Worm (Caenorhabditis elegans) whole organism, L3 larva: ENCODE data around the gene aars-1.
A peak's percentile ranks its signal among the peaks of the same experiment; 100 is the strongest.

ENCODE experiments used
- R02D3.7 ChIP-seq: fragments of 150-350 bp; optimal IDR thresholded peaks from 2 replicates; lab custom pipeline; 2014; ENCODE audit warnings: missing biosample characterization, missing genetic modification characterization
- ZK546.5 ChIP-seq: sonication (generic microtip); optimal IDR thresholded peaks from 2 replicates; lab custom pipeline; 2017; ENCODE audit warnings: missing biosample characterization, missing genetic modification characterization
- aly-2 ChIP-seq: fragments of 150-350 bp; optimal IDR thresholded peaks from 2 replicates; lab custom pipeline; 2014; ENCODE audit warnings: missing biosample characterization, missing genetic modification characterization
- ama-1 ChIP-seq: fragments of 150-350 bp; optimal IDR thresholded peaks from 2 replicates; lab custom pipeline; 2018
- ceh-16 ChIP-seq: sonication (generic microtip); optimal IDR thresholded peaks from 2 replicates; lab custom pipeline; 2017; ENCODE audit warnings: missing biosample characterization, missing genetic modification characterization
- ceh-28 ChIP-seq: fragments of 150-350 bp; optimal IDR thresholded peaks from 2 replicates; lab custom pipeline; 2014; ENCODE audit warnings: missing biosample characterization, missing genetic modification reagents, missing genetic modification characterization
- ceh-82 ChIP-seq: fragments of 150-350 bp; optimal IDR thresholded peaks from 2 replicates; lab custom pipeline; 2014; ENCODE audit warnings: missing biosample characterization, missing genetic modification characterization
- ceh-9 ChIP-seq: sonication (generic microtip); optimal IDR thresholded peaks from 2 replicates; lab custom pipeline; 2018; ENCODE audit warnings: missing biosample characterization, missing genetic modification characterization
- daf-12 ChIP-seq: fragments of 150-350 bp; optimal IDR thresholded peaks from 2 replicates; lab custom pipeline; 2014; ENCODE audit warnings: missing biosample characterization, missing genetic modification reagents, missing genetic modification characterization
- egl-27 ChIP-seq: sonication (generic microtip); optimal IDR thresholded peaks from 4 replicates; lab custom pipeline; 2017; ENCODE audit warnings: missing biosample characterization, missing genetic modification reagents, missing genetic modification characterization
- egl-5 ChIP-seq: fragments of 150-350 bp; optimal IDR thresholded peaks from 2 replicates; lab custom pipeline; 2017; ENCODE audit warnings: missing biosample characterization, missing genetic modification reagents, missing genetic modification characterization, inconsistent platforms
- elt-1 ChIP-seq: fragments of 150-350 bp; optimal IDR thresholded peaks from 2 replicates; lab custom pipeline; 2014; ENCODE audit warnings: missing biosample characterization, missing genetic modification characterization
- elt-2 ChIP-seq: sonication (generic microtip); optimal IDR thresholded peaks from 2 replicates; lab custom pipeline; 2016; ENCODE audit warnings: missing genetic modification reagents, mild to moderate bottlenecking, missing genetic modification characterization, missing compliant biosample characterization
- elt-3 ChIP-seq, 3 experiments: fragments of 150-350 bp in 1 of 3; sonication (generic microtip) in 2 of 3; optimal IDR thresholded peaks; 2 replicates in 2 of 3; 4 replicates in 1 of 3; lab custom pipeline; 2014 to 2017; ENCODE audit warnings: missing biosample characterization in 3 of 3, missing genetic modification characterization in 3 of 3
- eor-1 ChIP-seq, 2 experiments: fragments of 150-350 bp; optimal IDR thresholded peaks; 2 replicates each; lab custom pipeline; 2014 to 2018; ENCODE audit warnings: missing biosample characterization in 2 of 2, missing genetic modification characterization in 2 of 2
- fkh-10 ChIP-seq: sonication (generic microtip); optimal IDR thresholded peaks from 2 replicates; lab custom pipeline; 2017; ENCODE audit warnings: missing biosample characterization, missing genetic modification reagents, missing genetic modification characterization
- fkh-2 ChIP-seq: fragments of 150-350 bp; optimal IDR thresholded peaks from 2 replicates; lab custom pipeline; 2014; ENCODE audit warnings: missing biosample characterization, missing genetic modification reagents, missing genetic modification characterization
- fos-1 ChIP-seq: fragments of 150-350 bp; optimal IDR thresholded peaks from 2 replicates; lab custom pipeline; 2014; ENCODE audit warnings: missing biosample characterization, missing genetic modification characterization
- hmg-11 ChIP-seq: sonication (generic microtip); optimal IDR thresholded peaks from 2 replicates; lab custom pipeline; 2016; ENCODE audit warnings: missing genetic modification characterization, missing compliant biosample characterization
- jun-1 ChIP-seq: fragments of 150-350 bp; optimal IDR thresholded peaks from 2 replicates; lab custom pipeline; 2014; ENCODE audit warnings: missing biosample characterization, missing genetic modification reagents, missing genetic modification characterization
- lin-15B ChIP-seq: fragments of 150-350 bp; optimal IDR thresholded peaks from 2 replicates; lab custom pipeline; 2014; ENCODE audit warnings: missing biosample characterization, missing genetic modification characterization
- lin-39 ChIP-seq: fragments of 150-350 bp; optimal IDR thresholded peaks from 2 replicates; lab custom pipeline; 2018; ENCODE audit warnings: missing biosample characterization, missing genetic modification reagents, missing genetic modification characterization
- lsy-12 ChIP-seq: sonication (generic microtip); optimal IDR thresholded peaks from 2 replicates; lab custom pipeline; 2016; ENCODE audit warnings: mild to moderate bottlenecking, missing genetic modification characterization, missing compliant biosample characterization
- mdl-1 ChIP-seq: fragments of 150-350 bp; optimal IDR thresholded peaks from 2 replicates; lab custom pipeline; 2014; ENCODE audit warnings: missing biosample characterization, missing genetic modification characterization
- mml-1 ChIP-seq: fragments of 150-350 bp; sonication (generic microtip); optimal IDR thresholded peaks from 3 replicates; lab custom pipeline; 2014; ENCODE audit warnings: missing biosample characterization, missing genetic modification characterization
- nfya-1 ChIP-seq: sonication (generic microtip); optimal IDR thresholded peaks from 2 replicates; lab custom pipeline; 2017; ENCODE audit warnings: missing genetic modification characterization, mild to moderate bottlenecking, missing compliant biosample characterization, antibody characterized with exemption, moderate library complexity; ENCODE audit not compliant: insufficient read depth
- nhr-11 ChIP-seq: fragments of 150-350 bp; optimal IDR thresholded peaks from 2 replicates; lab custom pipeline; 2014; ENCODE audit warnings: missing biosample characterization, missing genetic modification characterization
- nhr-12 ChIP-seq: fragments of 150-350 bp; optimal IDR thresholded peaks from 2 replicates; lab custom pipeline; 2014; ENCODE audit warnings: missing biosample characterization, missing genetic modification characterization
- nhr-23 ChIP-seq: fragments of 150-350 bp; optimal IDR thresholded peaks from 2 replicates; lab custom pipeline; 2014; ENCODE audit warnings: missing biosample characterization, missing genetic modification reagents, missing genetic modification characterization
- nhr-237 ChIP-seq: fragments of 150-350 bp; optimal IDR thresholded peaks from 2 replicates; lab custom pipeline; 2014; ENCODE audit warnings: missing biosample characterization, missing genetic modification characterization
- nhr-25 ChIP-seq: sonication (generic microtip); optimal IDR thresholded peaks from 2 replicates; lab custom pipeline; 2017; ENCODE audit warnings: missing biosample characterization, missing genetic modification characterization
- nhr-28 ChIP-seq: fragments of 150-350 bp; optimal IDR thresholded peaks from 2 replicates; lab custom pipeline; 2014; ENCODE audit warnings: missing biosample characterization, missing genetic modification characterization
- nhr-43 ChIP-seq: sonication (generic microtip); optimal IDR thresholded peaks from 2 replicates; lab custom pipeline; 2016; ENCODE audit warnings: mild to moderate bottlenecking, missing genetic modification characterization, missing compliant biosample characterization; ENCODE audit not compliant: poor library complexity, severe bottlenecking
- nhr-67 ChIP-seq: fragments of 150-350 bp; optimal IDR thresholded peaks from 2 replicates; lab custom pipeline; 2014; ENCODE audit warnings: missing biosample characterization, missing genetic modification characterization
- nhr-76 ChIP-seq: fragments of 150-350 bp; sonication (generic microtip); optimal IDR thresholded peaks from 5 replicates; lab custom pipeline; 2014; ENCODE audit warnings: missing biosample characterization, missing genetic modification characterization
- nhr-77 ChIP-seq: fragments of 150-350 bp; optimal IDR thresholded peaks from 2 replicates; lab custom pipeline; 2014; ENCODE audit warnings: missing biosample characterization, missing genetic modification characterization
- pha-4 ChIP-seq: fragments of 150-350 bp; optimal IDR thresholded peaks from 2 replicates; lab custom pipeline; 2014; ENCODE audit warnings: missing biosample characterization, missing genetic modification reagents, missing genetic modification characterization
- pqm-1 ChIP-seq: fragments of 150-350 bp; optimal IDR thresholded peaks from 2 replicates; lab custom pipeline; 2017; ENCODE audit warnings: missing biosample characterization, missing genetic modification characterization, inconsistent platforms
- sea-2 ChIP-seq: fragments of 150-350 bp; sonication (generic microtip); optimal IDR thresholded peaks from 4 replicates; lab custom pipeline; 2014; ENCODE audit warnings: missing biosample characterization, missing genetic modification reagents, missing genetic modification characterization
- skn-1 ChIP-seq: fragments of 150-350 bp; optimal IDR thresholded peaks from 2 replicates; lab custom pipeline; 2014; ENCODE audit warnings: missing biosample characterization, missing genetic modification characterization
- snpc-4 ChIP-seq: fragments of 150-350 bp; optimal IDR thresholded peaks from 2 replicates; lab custom pipeline; 2014; ENCODE audit warnings: missing biosample characterization, missing genetic modification characterization
- tbx-2 ChIP-seq: sonication (generic microtip); optimal IDR thresholded peaks from 2 replicates; lab custom pipeline; 2016; ENCODE audit warnings: mild to moderate bottlenecking, missing genetic modification characterization, missing compliant biosample characterization
- unc-39 ChIP-seq: sonication (generic microtip); optimal IDR thresholded peaks from 4 replicates; lab custom pipeline; 2017; ENCODE audit warnings: missing biosample characterization, missing genetic modification characterization
- unc-62 ChIP-seq: fragments of 150-350 bp; sonication (generic microtip); optimal IDR thresholded peaks from 4 replicates; lab custom pipeline; 2014; ENCODE audit warnings: missing biosample characterization, missing genetic modification reagents, missing genetic modification characterization
- zag-1 ChIP-seq: fragments of 150-350 bp; optimal IDR thresholded peaks from 2 replicates; lab custom pipeline; 2014; ENCODE audit warnings: missing biosample characterization, missing genetic modification characterization
- ztf-11 ChIP-seq: fragments of 150-350 bp; optimal IDR thresholded peaks from 2 replicates; lab custom pipeline; 2014; ENCODE audit warnings: missing biosample characterization, missing genetic modification characterization
- ztf-4 ChIP-seq: fragments of 150-350 bp; optimal IDR thresholded peaks from 2 replicates; lab custom pipeline; 2014; ENCODE audit warnings: missing biosample characterization, missing genetic modification characterization

Gene aars-1

ce11 chrII:11464427-11464944, at the start of gene aars-1, which contains the start of gene rga-1:
aars-1 (minus strand) TSS chrII:11464497.
rga-1 (plus strand) TSS chrII:11464894.
- TF ChIP-seq lsy-12 (tag; lab: Kevin White, UChicago): no peak
- no peak for TF ChIP-seq ZK546.5 (tag; lab: Kevin White, UChicago)
- no peak for TF ChIP-seq fkh-10 (GFP tag; lab: Kevin White, UChicago)
- peak; percentile 83 for TF ChIP-seq nhr-25 (tag; lab: Kevin White, UChicago)
- peak; percentile 70 for TF ChIP-seq ceh-28 (tag; lab: Kevin White, UChicago)
- no peak for TF ChIP-seq egl-27 (tag; lab: Kevin White, UChicago)
- no peak for TF ChIP-seq nhr-28 (tag; lab: Kevin White, UChicago)
- no peak for TF ChIP-seq lin-39 (tag; lab: Kevin White, UChicago)
- TF ChIP-seq hmg-11 (tag; lab: Kevin White, UChicago): peak; percentile 60
- no peak for TF ChIP-seq nhr-76
- peak; percentile 47 for TF ChIP-seq jun-1 (tag; lab: Kevin White, UChicago)
- TF ChIP-seq ceh-16 (tag; lab: Kevin White, UChicago): no peak
- TF ChIP-seq nhr-237 (tag; lab: Kevin White, UChicago): no peak
- peak; percentile 82 for TF ChIP-seq pqm-1
- TF ChIP-seq unc-39 (tag; lab: Kevin White, UChicago): no peak
- TF ChIP-seq mdl-1 (tag; lab: Kevin White, UChicago): no peak
- peak; percentile 73 for TF ChIP-seq nhr-43 (tag; lab: Kevin White, UChicago)
- no peak for TF ChIP-seq ama-1 (lab: Kevin White, UChicago)
- TF ChIP-seq lin-15B (tag; lab: Kevin White, UChicago): peak; percentile 28
- TF ChIP-seq elt-1 (tag; lab: Kevin White, UChicago): peak; percentile 34
- TF ChIP-seq elt-3 (tag; optimal IDR thresholded peaks at IDR 0.05; lab: Kevin White, UChicago): no peak
- no peak for TF ChIP-seq ztf-11 (tag; lab: Kevin White, UChicago)
- TF ChIP-seq nhr-23 (tag; lab: Kevin White, UChicago): peak; percentile 71
- peak; percentile 35 for TF ChIP-seq R02D3.7 (tag; lab: Kevin White, UChicago)
- no peak for TF ChIP-seq ceh-82 (tag; lab: Kevin White, UChicago)
- TF ChIP-seq nhr-67 (tag; lab: Kevin White, UChicago): no peak
- no peak for TF ChIP-seq aly-2 (tag; lab: Kevin White, UChicago)
- no peak for TF ChIP-seq skn-1
- TF ChIP-seq tbx-2 (tag; lab: Kevin White, UChicago): no peak
- TF ChIP-seq mml-1: no peak
- no peak for TF ChIP-seq ztf-4 (tag; lab: Kevin White, UChicago)
- TF ChIP-seq daf-12 (tag; lab: Kevin White, UChicago): no peak
- TF ChIP-seq fos-1 (tag; lab: Kevin White, UChicago): no peak
- no peak for TF ChIP-seq nhr-77
- TF ChIP-seq eor-1 (tag; optimal IDR thresholded peaks at IDR 0.05; lab: Kevin White, UChicago): no peak
- peak; percentile 29 for TF ChIP-seq snpc-4
- TF ChIP-seq sea-2: no peak
- TF ChIP-seq nhr-12 (tag; lab: Kevin White, UChicago): no peak
- TF ChIP-seq nhr-11 (tag; lab: Kevin White, UChicago): no peak
- TF ChIP-seq pha-4 (tag; lab: Kevin White, UChicago): peak; percentile 70
- TF ChIP-seq elt-2 (tag; lab: Kevin White, UChicago): peak; percentile 76
- TF ChIP-seq ceh-9 (tag; lab: Kevin White, UChicago): no peak
- no peak for TF ChIP-seq zag-1 (tag; lab: Kevin White, UChicago)
- TF ChIP-seq egl-5: peak; percentile 55
- no peak for TF ChIP-seq unc-62
- TF ChIP-seq fkh-2 (tag; lab: Kevin White, UChicago): peak; percentile 53
- TF ChIP-seq nfya-1 (tag; lab: Kevin White, UChicago): peak; percentile 61
- TF ChIP-seq, all 47 proteins: peak for 16
